Worm (Caenorhabditis elegans) whole organism, midembryonic: ENCODE results near the gene F13A2.5.

Experiments used
- T22C8.4 ChIP-seq: fragments of 200-800 bp; sonication (Bioruptor generic); IDR thresholded peaks from 2 replicates; pipeline ENCODE4 v1.3.6; 2022; ENCODE audit warnings: missing genetic modification characterization, missing compliant biosample characterization
- cog-1 ChIP-seq: sonication (generic microtip); optimal IDR thresholded peaks from 2 replicates; lab custom pipeline; 2016; ENCODE audit warnings: missing genetic modification characterization, missing compliant biosample characterization
- flt-1 ChIP-seq: fragments of 200-800 bp; sonication (Bioruptor generic); IDR thresholded peaks from 2 replicates; pipeline ENCODE4 v1.3.6; 2022; ENCODE audit warnings: missing genetic modification characterization, missing compliant biosample characterization
- ztf-29 ChIP-seq: fragments of 200-800 bp; sonication (Bioruptor generic); IDR thresholded peaks from 2 replicates; pipeline ENCODE4 v1.3.6; 2022; ENCODE audit warnings: missing genetic modification reagents, missing genetic modification characterization, missing compliant biosample characterization

ce11 chrV:4418116-4418515, 16.4 kb upstream of the F13A2.5 start, which contains the start of gene Y47D7A.6:
- no peak for TF ChIP-seq ztf-29 (GFP tag; lab: Robert Waterston, UW)
- TF ChIP-seq cog-1, result no peak
- no peak for TF ChIP-seq T22C8.4 (GFP tag; lab: Robert Waterston, UW)
- TF ChIP-seq flt-1 (GFP tag; lab: Robert Waterston, UW), result no peak
